Worm (Caenorhabditis elegans) whole organism, mixed stage, embryonic: ENCODE data around the gene F40G9.17.

Experiments
- M03D4.4 ChIP-seq: sonication (generic microtip); optimal IDR thresholded peaks from 2 replicates; lab custom pipeline; 2017; ENCODE audit warnings: mild to moderate bottlenecking, missing genetic modification characterization, missing compliant biosample characterization
- bed-3 ChIP-seq: fragments of 200-800 bp; sonication (Bioruptor generic); optimal IDR thresholded peaks from 3 replicates; lab custom pipeline; 2018; ENCODE audit warnings: mild to moderate bottlenecking, missing genetic modification characterization, moderate library complexity, missing compliant biosample characterization
- blmp-1 ChIP-seq: fragments of 150-350 bp; optimal IDR thresholded peaks from 2 replicates; lab custom pipeline; 2014; ENCODE audit warnings: missing biosample characterization, missing genetic modification characterization
- ceh-39 ChIP-seq: fragments of 150-350 bp; optimal IDR thresholded peaks from 2 replicates; lab custom pipeline; 2014; ENCODE audit warnings: missing biosample characterization, missing genetic modification characterization
- ceh-43 ChIP-seq: fragments of 200-800 bp; sonication (Bioruptor generic); optimal IDR thresholded peaks from 2 replicates; lab custom pipeline; 2018; ENCODE audit warnings: mild to moderate bottlenecking, missing genetic modification characterization, moderate library complexity, missing compliant biosample characterization
- ces-1 ChIP-seq: fragments of 150-350 bp; optimal IDR thresholded peaks from 2 replicates; lab custom pipeline; 2014; ENCODE audit warnings: missing biosample characterization, missing genetic modification reagents, missing genetic modification characterization
- cnd-1 ChIP-seq: fragments of 200-800 bp; sonication (Bioruptor generic); optimal IDR thresholded peaks from 2 replicates; lab custom pipeline; 2018; ENCODE audit warnings: mild to moderate bottlenecking, missing genetic modification characterization, missing compliant biosample characterization
- drap-1 ChIP-seq: fragments of 200-800 bp; sonication (Bioruptor generic); optimal IDR thresholded peaks from 3 replicates; lab custom pipeline; 2018; ENCODE audit warnings: mild to moderate bottlenecking, missing genetic modification characterization, missing compliant biosample characterization
- elt-1 ChIP-seq: sonication (generic microtip); optimal IDR thresholded peaks from 2 replicates; lab custom pipeline; 2017; ENCODE audit warnings: missing genetic modification characterization, mild to moderate bottlenecking, missing compliant biosample characterization, antibody characterized with exemption, moderate library complexity, borderline replicate concordance; ENCODE audit not compliant: insufficient read depth
- elt-3 ChIP-seq: fragments of 150-350 bp; optimal IDR thresholded peaks from 2 replicates; lab custom pipeline; 2014; ENCODE audit warnings: missing biosample characterization, missing genetic modification characterization
- flh-1 ChIP-seq: fragments of 200-800 bp; sonication (Bioruptor generic); optimal IDR thresholded peaks from 2 replicates; lab custom pipeline; 2018; ENCODE audit warnings: mild to moderate bottlenecking, missing genetic modification characterization, moderate library complexity, missing compliant biosample characterization
- ham-2 ChIP-seq: fragments of 200-800 bp; sonication (Bioruptor generic); optimal IDR thresholded peaks from 2 replicates; lab custom pipeline; 2018; ENCODE audit warnings: mild to moderate bottlenecking, missing genetic modification characterization, missing compliant biosample characterization
- hlh-1 ChIP-seq: fragments of 150-350 bp; optimal IDR thresholded peaks from 2 replicates; lab custom pipeline; 2014; ENCODE audit warnings: missing biosample characterization, missing genetic modification reagents, missing genetic modification characterization
- lin-32 ChIP-seq: fragments of 200-800 bp; sonication (Bioruptor generic); optimal IDR thresholded peaks from 2 replicates; lab custom pipeline; 2018; ENCODE audit warnings: mild to moderate bottlenecking, missing genetic modification characterization, missing compliant biosample characterization
- lsy-2 ChIP-seq: fragments of 150-350 bp; optimal IDR thresholded peaks from 2 replicates; lab custom pipeline; 2014; ENCODE audit warnings: missing biosample characterization, missing genetic modification characterization
- mab-5 ChIP-seq: fragments of 150-350 bp; optimal IDR thresholded peaks from 2 replicates; lab custom pipeline; 2014; ENCODE audit warnings: missing biosample characterization, missing genetic modification characterization
- mep-1 ChIP-seq: fragments of 150-350 bp; optimal IDR thresholded peaks from 2 replicates; lab custom pipeline; 2017; ENCODE audit warnings: missing biosample characterization, missing genetic modification reagents, missing genetic modification characterization, inconsistent platforms
- mls-2 ChIP-seq: sonication (generic microtip); optimal IDR thresholded peaks from 2 replicates; lab custom pipeline; 2016; ENCODE audit warnings: mild to moderate bottlenecking, missing genetic modification characterization, moderate library complexity, missing compliant biosample characterization
- nhr-28 ChIP-seq: fragments of 150-350 bp; optimal IDR thresholded peaks from 2 replicates; lab custom pipeline; 2014; ENCODE audit warnings: missing biosample characterization, missing genetic modification characterization
- nhr-76 ChIP-seq: sonication (generic microtip); optimal IDR thresholded peaks from 2 replicates; lab custom pipeline; 2017; ENCODE audit warnings: missing biosample characterization, missing genetic modification characterization
- pha-4 ChIP-seq: fragments of 150-350 bp; optimal IDR thresholded peaks from 2 replicates; lab custom pipeline; 2018; ENCODE audit warnings: missing biosample characterization, missing genetic modification reagents, missing genetic modification characterization
- sem-2 ChIP-seq: fragments of 200-800 bp; sonication (Bioruptor generic); optimal IDR thresholded peaks from 2 replicates; lab custom pipeline; 2018; ENCODE audit warnings: mild to moderate bottlenecking, missing genetic modification characterization, missing compliant biosample characterization
- snpc-4 ChIP-seq: fragments of 150-350 bp; optimal IDR thresholded peaks from 2 replicates; lab custom pipeline; 2014; ENCODE audit warnings: missing biosample characterization, missing genetic modification characterization
- sptf-1 ChIP-seq: sonication (generic microtip); optimal IDR thresholded peaks from 2 replicates; lab custom pipeline; 2017; ENCODE audit warnings: mild to moderate bottlenecking, missing genetic modification characterization, moderate library complexity, missing compliant biosample characterization
- unc-39 ChIP-seq: fragments of 150-350 bp; optimal IDR thresholded peaks from 2 replicates; lab custom pipeline; 2014; ENCODE audit warnings: missing biosample characterization, missing genetic modification characterization
- unc-62 ChIP-seq: fragments of 150-350 bp; optimal IDR thresholded peaks from 2 replicates; lab custom pipeline; 2014; ENCODE audit warnings: missing biosample characterization, missing genetic modification reagents, missing genetic modification characterization
- zip-8 ChIP-seq: fragments of 150-350 bp; optimal IDR thresholded peaks from 2 replicates; lab custom pipeline; 2014; ENCODE audit warnings: missing biosample characterization, missing genetic modification characterization
- ztf-11 ChIP-seq: fragments of 150-350 bp; optimal IDR thresholded peaks from 2 replicates; lab custom pipeline; 2014; ENCODE audit warnings: missing biosample characterization, missing genetic modification characterization

Gene F40G9.17

ce11 chrIII:149132-149531, 45.1 kb upstream of the F40G9.17 start:
- no peak for TF ChIP-seq ztf-11 (tag; lab: Kevin White, UChicago)
- TF ChIP-seq ceh-39 (tag; lab: Kevin White, UChicago), result no peak
- no peak for TF ChIP-seq snpc-4
- TF ChIP-seq flh-1, result no peak
- no peak for TF ChIP-seq cnd-1 (tag; lab: Kevin White, UChicago)
- no peak for TF ChIP-seq ceh-43 (GFP tag; lab: Kevin White, UChicago)
- no peak for TF ChIP-seq nhr-76 (tag; lab: Kevin White, UChicago)

DNA sequence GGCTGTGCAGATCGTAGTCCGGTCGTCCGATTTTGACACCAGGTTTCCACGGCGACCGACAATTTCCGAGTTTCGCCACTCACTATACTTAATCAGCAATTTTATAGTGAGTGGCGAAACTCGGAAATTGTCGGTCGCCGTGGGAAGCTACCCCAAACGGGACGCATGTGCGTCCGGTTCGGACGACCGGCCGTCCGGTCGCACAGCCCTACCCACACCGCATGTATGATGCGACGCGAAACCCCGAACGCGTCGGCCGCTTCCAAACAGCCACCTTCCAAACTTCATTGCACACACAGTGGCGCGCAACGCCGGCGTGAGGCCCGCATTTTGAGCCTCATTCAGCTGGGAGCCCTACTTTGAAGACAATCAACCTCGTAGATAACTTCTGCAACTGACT, 43.2 kb upstream of the F40G9.17 start:
- no peak for TF ChIP-seq ztf-11 (tag; lab: Kevin White, UChicago)
- TF ChIP-seq blmp-1 (tag; lab: Kevin White, UChicago), result no peak
- no peak for TF ChIP-seq ceh-39 (tag; lab: Kevin White, UChicago)

DNA sequence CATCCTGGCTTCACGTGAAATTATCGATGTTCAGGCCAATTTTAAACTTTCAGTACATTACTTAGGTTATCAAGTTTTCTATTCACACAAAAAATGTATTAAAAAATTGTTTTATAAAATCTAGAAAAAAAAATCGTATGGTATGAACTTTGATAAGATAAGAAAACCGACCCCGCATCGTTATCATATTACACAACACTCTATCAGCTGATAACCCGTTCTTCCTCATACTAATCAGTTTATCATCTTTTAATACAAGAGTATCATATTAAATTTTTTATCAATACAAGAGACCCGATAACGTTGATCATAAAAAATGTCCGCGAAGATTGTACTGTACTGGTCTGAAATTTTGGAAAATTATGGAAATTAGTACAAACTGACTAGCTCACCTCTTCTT, 40.1 kb upstream of the F40G9.17 start:
- peak; percentile 70 for TF ChIP-seq elt-3 (tag; lab: Kevin White, UChicago)
- no peak for TF ChIP-seq nhr-76 (tag; lab: Kevin White, UChicago)
- TF ChIP-seq, all 35 proteins: peak for 1

- TF ChIP-seq ceh-39 (tag; lab: Kevin White, UChicago) (no peak), blmp-1 (tag; lab: Kevin White, UChicago) (no peak), pha-4 (no peak), unc-39 (tag; lab: Kevin White, UChicago) (no peak)
These were observed 37.6 kb upstream of the F40G9.17 start, which contains the start of the genes zig-13 and ver-1 for ce11 chrIII:156645-157044. zig-13 (minus strand) TSS chrIII:156745. ver-1 (plus strand) TSS chrIII:156824.

DNA sequence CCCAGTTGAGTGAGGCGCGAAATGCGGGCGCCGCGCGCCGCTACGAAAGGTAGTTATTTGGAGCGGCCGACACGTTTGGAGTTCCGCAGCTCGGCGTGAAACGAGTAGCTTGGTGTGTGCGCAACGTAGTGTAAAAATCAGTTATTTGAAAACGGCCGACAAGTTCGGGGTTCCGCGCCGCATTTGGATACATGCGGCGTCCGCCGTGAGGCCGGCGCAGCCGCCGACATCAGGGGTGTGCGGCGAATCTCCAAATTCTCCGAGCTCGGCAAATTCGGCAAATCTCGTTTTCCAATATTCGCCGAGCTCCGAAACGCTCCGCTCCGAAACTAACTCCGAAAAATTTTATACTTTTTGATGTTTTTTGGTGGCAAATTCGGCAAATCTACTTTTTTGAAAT, 36.3 kb upstream of the F40G9.17 start:
- TF ChIP-seq sem-2 (GFP tag; lab: Kevin White, UChicago), result no peak
- no peak for TF ChIP-seq mep-1 (tag; lab: Kevin White, UChicago)
- TF ChIP-seq bed-3 (GFP tag; lab: Kevin White, UChicago), result no peak
- no peak for TF ChIP-seq ces-1 (GFP tag; lab: Kevin White, UChicago)
- no peak for TF ChIP-seq mab-5 (tag; lab: Kevin White, UChicago)
- no peak for TF ChIP-seq unc-62 (GFP tag; lab: Kevin White, UChicago)
- TF ChIP-seq drap-1 (GFP tag; lab: Kevin White, UChicago), result no peak
- no peak for TF ChIP-seq elt-1 (tag; lab: Kevin White, UChicago)
- TF ChIP-seq sptf-1 (tag; lab: Kevin White, UChicago), result no peak
- TF ChIP-seq zip-8 (tag; lab: Kevin White, UChicago), result no peak
- TF ChIP-seq lsy-2 (tag; lab: Kevin White, UChicago), result no peak
- no peak for TF ChIP-seq snpc-4
- no peak for TF ChIP-seq hlh-1

DNA sequence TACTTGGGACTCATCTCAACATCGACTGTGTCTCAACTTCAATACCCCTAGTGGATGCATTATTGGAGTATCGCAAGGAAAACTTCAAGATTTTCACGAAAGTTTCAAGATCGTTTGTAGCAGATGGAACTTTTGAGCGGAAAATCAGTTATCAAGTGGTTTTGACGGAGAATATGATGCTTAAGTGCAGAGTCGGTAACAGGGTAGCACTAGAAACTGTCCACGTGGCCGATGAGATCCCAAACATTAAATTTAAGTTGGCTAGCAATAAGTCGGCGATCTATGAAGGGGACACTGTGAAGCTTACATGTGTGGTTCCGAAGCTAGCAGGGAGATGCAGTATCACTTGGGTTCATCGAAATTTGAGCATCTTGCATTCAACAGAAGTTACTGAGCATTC, 35.1 kb upstream of the F40G9.17 start:
- TF ChIP-seq elt-3 (tag; lab: Kevin White, UChicago) (no peak), lin-32 (GFP tag; lab: Kevin White, UChicago) (no peak), flh-1 (no peak), mls-2 (tag; lab: Kevin White, UChicago) (no peak), nhr-76 (tag; lab: Kevin White, UChicago) (no peak), pha-4 (no peak), ces-1 (GFP tag; lab: Kevin White, UChicago) (no peak), nhr-28 (no peak), ceh-43 (GFP tag; lab: Kevin White, UChicago) (no peak), unc-62 (GFP tag; lab: Kevin White, UChicago) (no peak), M03D4.4 (no peak)

DNA sequence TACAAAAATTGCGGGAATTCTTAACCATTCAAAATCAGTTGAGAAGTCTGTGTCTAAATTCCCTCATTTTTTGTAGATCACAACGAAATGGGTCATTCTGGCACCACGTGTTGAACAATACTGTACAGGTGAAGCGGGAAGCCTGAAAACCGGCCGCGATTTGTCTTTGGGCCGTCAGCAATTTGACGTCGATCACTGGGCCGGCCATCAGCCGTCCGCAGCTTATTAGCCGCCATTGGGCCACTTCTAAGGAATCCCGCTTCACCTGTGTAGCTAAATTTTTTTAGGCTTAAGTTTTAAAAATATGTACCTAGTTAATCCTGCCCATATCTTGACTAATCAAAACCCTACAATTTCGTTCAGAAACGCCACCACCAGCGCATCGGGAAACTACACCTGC, 34.6 kb upstream of the F40G9.17 start:
- TF ChIP-seq M03D4.4, result no peak
- peak; percentile 4 for TF ChIP-seq ham-2 (GFP tag; lab: Kevin White, UChicago)
- TF ChIP-seq nhr-76 (tag; lab: Kevin White, UChicago), result no peak
